Fruit fly (Drosophila melanogaster) Kc167 (cell line): Measurements from ENCODE around the gene ida.

Experiments used
- Myc ChIP-seq: fragments of >200 bp; optimal IDR thresholded peaks from 2 replicates; lab custom pipeline; 2017; ENCODE audit warnings: missing external identifiers
- psq ChIP-seq: fragments of >200 bp; optimal IDR thresholded peaks from 2 replicates; lab custom pipeline; 2017; ENCODE audit warnings: missing external identifiers

DNA sequence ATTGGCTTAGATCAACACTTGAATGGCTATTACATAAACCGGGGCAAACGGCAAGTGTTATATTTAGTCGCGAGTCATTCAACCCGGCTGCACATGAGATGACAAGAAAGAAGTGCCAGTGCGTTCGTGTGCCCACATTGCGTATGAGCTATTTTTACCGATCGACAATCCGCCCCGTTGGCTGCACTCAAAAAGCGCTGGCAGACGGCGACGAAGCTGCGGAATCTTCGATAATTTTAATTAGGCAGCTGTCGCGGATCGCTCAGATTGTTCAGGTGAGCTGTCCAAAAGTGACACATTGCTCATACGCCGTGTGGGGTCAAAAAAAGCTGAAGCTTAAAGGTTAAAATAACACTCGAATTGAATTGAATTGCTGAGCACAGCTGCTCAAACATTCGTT lies 29.0 kb downstream of the ida start:
- TF ChIP-seq psq (no peak), Myc (lab: Kevin White, UChicago) (no peak)
